Fruit fly (Drosophila melanogaster): ENCODE results near the gene AspRS-m.

Gene AspRS-m

DNA sequence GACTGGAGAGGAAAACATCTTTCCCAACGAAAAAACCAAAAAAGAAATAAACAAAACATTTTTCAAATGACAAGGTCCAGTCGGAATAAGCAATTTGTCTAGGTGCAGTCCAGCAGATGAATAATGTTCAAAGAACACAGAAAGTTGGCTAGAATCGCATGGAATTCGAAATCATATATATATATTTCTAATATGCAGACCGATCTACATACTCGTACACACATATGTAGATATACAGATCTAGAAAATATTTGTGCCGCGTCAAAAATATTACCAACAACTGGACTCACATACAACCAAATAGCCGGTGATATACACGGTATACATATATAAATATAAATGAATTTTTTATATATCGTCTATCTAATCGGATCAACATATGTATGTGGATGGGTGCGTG, 12.8 kb downstream of the AspRS-m start:
- TF ChIP-seq insv (optimal IDR thresholded peaks at IDR 0.05) (no peak), h (optimal IDR thresholded peaks at IDR 0.05) (no peak), ttk (optimal IDR thresholded peaks at IDR 0.05) (no peak), Myc (optimal IDR thresholded peaks at IDR 0.05) (no peak)

DNA sequence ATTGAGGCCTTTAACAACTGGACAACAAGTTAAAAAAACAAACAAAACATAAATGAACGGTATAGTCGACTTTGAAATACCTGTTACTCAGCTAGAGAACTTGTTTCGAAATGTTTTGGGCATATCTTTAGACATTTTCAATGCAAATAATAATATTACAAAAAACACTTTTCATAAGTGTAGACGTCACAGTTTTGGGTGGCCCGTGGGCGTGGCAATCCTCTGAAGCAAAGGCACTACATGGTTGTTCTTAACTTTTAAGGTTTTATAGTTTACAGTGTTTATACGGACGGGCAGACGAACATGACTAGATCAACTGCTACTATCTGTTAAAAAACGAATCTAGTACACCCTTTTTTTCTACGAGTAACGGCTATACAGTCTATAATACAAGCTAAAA, 15.6 kb downstream of the AspRS-m start:
- TF ChIP-seq h (optimal IDR thresholded peaks at IDR 0.05) (no peak), psq (optimal IDR thresholded peaks at IDR 0.05) (no peak), Myc (optimal IDR thresholded peaks at IDR 0.05) (no peak), insv (optimal IDR thresholded peaks at IDR 0.05) (no peak), Sin3A (optimal IDR thresholded peaks at IDR 0.05) (no peak), ttk (optimal IDR thresholded peaks at IDR 0.05) (no peak)

DNA sequence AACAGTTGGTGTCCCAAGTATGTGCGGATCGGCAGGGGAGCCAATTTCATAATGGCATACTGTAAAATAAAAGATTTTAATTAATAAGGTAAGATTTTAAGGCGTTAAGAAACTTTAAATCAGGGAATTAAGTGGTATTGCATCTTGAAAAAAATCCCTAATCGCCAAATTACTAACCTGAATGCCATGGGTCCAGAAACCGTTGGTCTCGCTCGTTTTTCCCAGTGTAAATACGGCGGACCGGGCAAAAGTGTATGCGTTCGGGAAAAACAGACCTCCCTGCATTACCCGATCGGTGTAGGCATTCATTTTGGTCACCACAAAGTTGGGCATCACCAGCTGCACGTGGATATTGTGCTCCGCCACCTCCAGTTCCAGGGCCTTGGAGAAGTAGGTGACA, 16.5 kb downstream of the AspRS-m start:
- TF ChIP-seq insv (optimal IDR thresholded peaks at IDR 0.05) (no peak), ttk (optimal IDR thresholded peaks at IDR 0.05) (no peak), h (optimal IDR thresholded peaks at IDR 0.05) (no peak), psq (optimal IDR thresholded peaks at IDR 0.05) (no peak), Sin3A (optimal IDR thresholded peaks at IDR 0.05) (no peak), Myc (optimal IDR thresholded peaks at IDR 0.05) (no peak)

DNA sequence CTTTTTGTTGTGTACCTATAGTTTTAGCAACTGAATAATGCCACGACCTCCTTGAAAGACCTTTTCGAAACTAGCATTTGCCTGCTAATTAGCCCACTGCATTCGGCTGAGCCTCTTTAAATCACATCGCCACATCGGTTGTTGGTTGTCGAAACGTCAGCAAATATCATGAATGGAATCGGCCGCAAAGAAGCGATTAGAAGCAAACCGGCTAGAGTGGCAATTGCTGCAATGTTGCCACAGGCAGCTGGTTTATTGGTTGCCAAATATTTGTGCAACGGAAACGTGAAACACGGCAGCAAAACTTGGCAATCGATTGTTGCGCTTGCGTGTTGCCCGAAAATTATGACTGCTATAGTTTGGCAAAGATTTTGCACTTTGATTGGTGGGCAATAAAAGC, 18.3 kb downstream of the AspRS-m start:
- TF ChIP-seq ttk (optimal IDR thresholded peaks at IDR 0.05) (no peak), Sin3A (optimal IDR thresholded peaks at IDR 0.05) (no peak), Myc (optimal IDR thresholded peaks at IDR 0.05) (no peak), h (optimal IDR thresholded peaks at IDR 0.05) (no peak), psq (optimal IDR thresholded peaks at IDR 0.05) (no peak), insv (optimal IDR thresholded peaks at IDR 0.05) (no peak)

DNA sequence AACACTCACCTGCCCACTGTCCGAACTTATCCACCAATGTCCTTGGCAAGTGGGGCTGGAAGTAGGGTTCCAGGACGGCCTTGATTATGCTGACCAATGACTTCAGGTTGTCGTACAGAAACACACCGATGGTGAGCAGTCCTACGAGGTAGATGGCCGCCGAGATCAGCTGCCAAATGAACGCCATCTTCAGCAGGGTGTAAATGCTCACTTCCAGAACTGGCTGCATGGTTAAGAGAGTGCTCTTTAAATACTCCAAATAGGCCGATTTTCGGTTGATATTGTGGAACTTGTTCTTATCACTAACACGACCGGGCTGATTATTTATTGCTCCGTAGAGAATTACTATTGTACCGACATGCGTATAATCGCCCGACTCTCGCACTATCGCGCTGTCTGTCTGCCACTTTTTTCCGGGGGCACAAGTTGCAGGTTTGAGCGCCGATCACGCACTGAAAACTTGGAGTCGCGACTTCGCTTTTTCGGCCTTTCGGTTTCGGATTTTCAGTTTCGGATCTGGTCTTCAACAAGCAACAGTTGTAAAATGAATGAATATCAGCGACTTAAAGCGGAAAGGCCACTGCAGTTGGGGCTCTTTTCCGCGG, 20.0 kb downstream of the AspRS-m start:
- TF ChIP-seq Sin3A (optimal IDR thresholded peaks at IDR 0.05) (no peak), psq (optimal IDR thresholded peaks at IDR 0.05) (no peak), Myc (optimal IDR thresholded peaks at IDR 0.05) (no peak), insv (optimal IDR thresholded peaks at IDR 0.05) (no peak), ttk (optimal IDR thresholded peaks at IDR 0.05) (no peak), h (optimal IDR thresholded peaks at IDR 0.05) (no peak)

DNA sequence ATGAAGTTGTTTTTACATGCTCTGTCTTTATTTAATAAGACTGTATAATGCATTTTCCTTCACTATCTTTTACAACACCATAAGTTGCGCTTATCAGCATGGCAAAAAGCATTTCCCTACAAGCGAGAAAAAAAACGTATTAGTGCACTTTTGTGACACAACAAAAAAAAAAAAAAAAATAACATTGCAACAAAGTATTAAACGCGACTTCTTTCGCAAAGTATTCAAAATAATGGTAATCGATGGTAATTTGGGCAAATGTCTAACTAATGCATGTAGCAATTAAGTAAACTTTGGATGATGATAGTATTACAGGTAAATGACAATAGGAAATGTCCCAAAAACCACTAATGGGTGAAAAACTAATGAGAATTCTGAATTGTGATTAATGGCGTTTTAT, 21.1 kb downstream of the AspRS-m start:
- TF ChIP-seq h (optimal IDR thresholded peaks at IDR 0.05) (no peak), Myc (optimal IDR thresholded peaks at IDR 0.05) (no peak)

DNA sequence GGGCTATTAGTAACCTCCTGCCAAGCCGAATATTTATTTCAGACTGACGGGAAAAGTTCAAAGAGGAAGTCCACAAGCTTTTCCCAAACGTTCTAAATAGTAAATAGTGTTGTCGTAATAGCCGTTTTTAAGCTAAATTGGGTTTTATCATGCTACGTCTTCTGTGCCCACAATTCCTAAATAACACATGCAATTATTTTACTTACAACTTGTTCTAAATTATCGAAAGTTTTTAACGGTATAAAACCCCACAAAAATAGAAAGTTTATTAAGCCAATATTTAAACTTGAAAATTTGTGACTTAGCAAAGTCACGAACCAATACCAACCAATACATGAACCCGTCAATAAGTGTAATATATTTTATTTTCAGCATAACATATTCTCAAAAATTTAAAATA, 21.8 kb downstream of the AspRS-m start, which contains the start of gene CG13284:
Gene CG13284, minus strand, starts transcription at position 47 of the 400 bp plus-strand sequence.
- TF ChIP-seq Sin3A (optimal IDR thresholded peaks at IDR 0.05): no peak
- TF ChIP-seq ttk (optimal IDR thresholded peaks at IDR 0.05): no peak
- TF ChIP-seq psq (optimal IDR thresholded peaks at IDR 0.05): no peak
- TF ChIP-seq h (optimal IDR thresholded peaks at IDR 0.05): no peak
- TF ChIP-seq insv (optimal IDR thresholded peaks at IDR 0.05): no peak

DNA sequence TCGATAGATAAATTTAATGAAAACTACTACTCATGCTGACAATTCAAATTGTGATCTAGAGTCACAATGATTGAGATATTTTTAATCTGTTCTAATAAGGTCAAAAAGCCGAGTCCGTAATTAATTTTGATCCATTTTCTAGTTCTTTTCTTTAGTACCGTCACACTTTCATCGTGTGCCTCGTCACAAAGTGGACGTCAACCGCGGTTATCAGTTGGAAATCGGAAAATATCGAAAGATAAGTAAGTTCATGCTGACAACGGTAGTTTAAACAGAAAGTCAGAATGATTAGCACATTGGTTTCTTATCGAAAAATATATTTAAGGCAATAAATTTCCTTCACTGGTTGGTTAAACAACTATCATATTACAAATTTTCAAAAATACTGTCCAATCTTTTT, 23.6 kb downstream of the AspRS-m start:
- TF ChIP-seq insv (optimal IDR thresholded peaks at IDR 0.05) (no peak), h (optimal IDR thresholded peaks at IDR 0.05) (no peak), ttk (optimal IDR thresholded peaks at IDR 0.05) (no peak), Sin3A (optimal IDR thresholded peaks at IDR 0.05) (no peak), Myc (optimal IDR thresholded peaks at IDR 0.05) (no peak), psq (optimal IDR thresholded peaks at IDR 0.05) (no peak)

DNA sequence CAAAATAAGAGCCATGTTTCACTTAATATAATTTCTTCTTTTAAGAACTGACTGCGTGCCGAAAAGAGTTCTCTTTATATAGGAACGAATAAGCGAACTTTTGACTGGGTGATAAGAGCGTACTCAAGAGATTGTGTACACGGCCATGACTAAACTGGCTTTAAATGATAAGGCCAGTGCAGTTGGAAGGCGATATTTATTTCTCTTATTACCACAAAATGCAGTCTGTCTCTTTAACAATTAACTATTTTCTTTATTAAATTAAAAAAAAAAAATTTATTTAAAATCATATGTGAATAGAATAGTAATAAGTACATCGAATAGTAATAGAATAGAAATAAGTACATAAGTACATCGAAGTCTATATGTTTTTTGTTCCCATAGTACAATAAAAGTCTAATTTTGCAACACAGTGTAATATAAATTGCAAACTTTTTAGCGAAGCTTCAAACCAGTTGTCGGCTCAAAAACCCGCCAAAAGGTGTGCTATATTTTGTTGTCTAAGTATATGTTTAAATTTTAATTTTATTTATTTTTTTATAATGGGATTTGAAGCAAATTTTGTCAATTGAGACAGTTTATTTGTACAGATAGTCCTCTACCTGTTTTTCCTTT, 25.5 kb downstream of the AspRS-m start, which contains the start of gene CG31810:
Gene CG31810, minus strand, starts transcription at position 51 of the 615 bp plus-strand sequence.
- TF ChIP-seq Sin3A (optimal IDR thresholded peaks at IDR 0.05) (no peak), h (optimal IDR thresholded peaks at IDR 0.05) (no peak), ttk (optimal IDR thresholded peaks at IDR 0.05) (no peak), insv (optimal IDR thresholded peaks at IDR 0.05) (no peak), Myc (optimal IDR thresholded peaks at IDR 0.05) (no peak), psq (optimal IDR thresholded peaks at IDR 0.05) (no peak)

DNA sequence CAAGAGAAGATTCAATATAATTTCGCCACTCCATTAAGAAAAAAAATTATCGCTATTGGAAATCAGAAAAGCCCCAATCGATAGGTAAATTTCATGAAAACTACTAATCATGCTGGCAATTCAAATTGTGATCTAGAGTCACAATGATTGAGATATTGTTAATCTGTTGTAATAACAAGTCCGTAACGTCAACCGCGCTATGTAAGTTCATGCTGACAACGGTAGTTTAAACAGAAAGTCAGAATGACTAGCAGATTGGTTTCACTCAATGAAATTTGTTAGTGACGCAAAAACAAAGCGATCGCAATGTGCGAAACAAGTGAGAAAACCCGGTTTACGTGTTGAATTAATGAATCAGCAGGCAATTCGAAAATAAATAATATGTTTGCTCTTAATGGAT, 30.3 kb downstream of the AspRS-m start:
- TF ChIP-seq h (optimal IDR thresholded peaks at IDR 0.05) (no peak), Sin3A (optimal IDR thresholded peaks at IDR 0.05) (no peak), ttk (optimal IDR thresholded peaks at IDR 0.05) (no peak), psq (optimal IDR thresholded peaks at IDR 0.05) (no peak), Myc (optimal IDR thresholded peaks at IDR 0.05) (no peak), insv (optimal IDR thresholded peaks at IDR 0.05) (no peak)

DNA sequence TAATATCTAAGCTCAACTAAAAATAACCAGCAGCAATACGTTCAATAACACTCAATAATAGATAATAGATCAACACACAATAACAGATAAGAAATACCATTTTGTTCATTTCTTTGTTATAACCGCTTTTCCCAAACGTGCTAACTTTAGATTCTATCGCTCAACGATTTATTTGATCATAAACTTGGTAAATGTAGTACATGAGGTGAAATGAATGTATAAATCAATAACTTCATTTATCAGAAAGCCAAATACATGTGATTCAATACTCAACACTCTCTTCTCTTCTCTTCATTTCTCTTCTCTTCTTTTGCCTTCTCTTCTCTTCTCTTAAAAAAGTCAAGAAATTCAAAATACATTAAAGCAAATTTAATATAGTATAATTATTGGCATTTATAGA, 30.8 kb downstream of the AspRS-m start:
- TF ChIP-seq Myc (optimal IDR thresholded peaks at IDR 0.05) (no peak), Sin3A (optimal IDR thresholded peaks at IDR 0.05) (no peak), h (optimal IDR thresholded peaks at IDR 0.05) (no peak), insv (optimal IDR thresholded peaks at IDR 0.05) (no peak), ttk (optimal IDR thresholded peaks at IDR 0.05) (no peak), psq (optimal IDR thresholded peaks at IDR 0.05) (no peak)

DNA sequence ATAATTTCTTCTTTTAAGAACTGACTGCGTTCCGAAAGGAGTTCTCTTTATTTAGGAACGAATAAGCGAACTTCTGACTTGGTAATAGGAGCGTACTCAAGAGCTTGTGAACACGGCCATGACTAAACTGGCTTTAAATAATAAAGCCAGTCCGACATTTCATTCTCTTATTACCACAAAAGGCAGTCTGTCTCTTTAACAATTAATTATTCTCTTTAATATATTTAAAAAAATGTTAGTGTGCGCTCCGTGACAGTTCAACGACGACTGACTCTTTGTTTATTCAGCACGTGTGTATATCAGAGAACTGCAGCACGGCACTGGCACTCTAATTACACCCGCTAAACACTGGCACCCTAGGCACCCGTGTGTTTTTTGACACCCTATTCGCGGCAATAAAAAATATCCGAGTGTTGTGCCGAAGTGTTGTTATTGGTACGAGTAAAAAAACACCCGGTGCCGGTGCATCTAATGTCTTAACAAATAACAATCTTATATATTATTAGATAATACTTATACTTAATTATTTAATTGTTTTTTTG, 31.7 kb downstream of the AspRS-m start, which contains the start of gene CG31809:
Gene CG31809, minus strand, starts transcription at position 249 of the 542 bp plus-strand sequence.
- TF ChIP-seq ttk (optimal IDR thresholded peaks at IDR 0.05) (no peak), psq (optimal IDR thresholded peaks at IDR 0.05) (no peak), Sin3A (optimal IDR thresholded peaks at IDR 0.05) (no peak), Myc (optimal IDR thresholded peaks at IDR 0.05) (no peak), insv (optimal IDR thresholded peaks at IDR 0.05) (no peak), h (optimal IDR thresholded peaks at IDR 0.05) (no peak)

DNA sequence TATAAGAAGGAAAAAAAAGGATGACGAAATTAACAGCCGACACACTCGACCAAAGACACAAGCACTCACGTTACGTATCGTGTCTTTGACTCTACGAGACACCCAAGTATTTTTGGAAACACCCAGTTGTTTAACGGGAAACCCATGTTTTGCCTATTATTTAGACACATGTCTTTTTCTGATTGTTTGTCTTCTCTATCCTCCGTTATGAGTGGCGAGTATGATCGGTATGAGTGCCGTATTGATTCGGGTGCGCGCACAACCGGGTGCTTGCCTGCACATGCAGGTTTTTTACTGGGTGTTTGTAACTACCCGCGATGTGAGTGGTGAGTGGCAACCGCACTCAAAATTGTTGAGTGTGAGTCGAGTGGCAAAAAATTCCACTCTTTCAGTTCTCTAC, 32.2 kb downstream of the AspRS-m start:
- TF ChIP-seq psq (optimal IDR thresholded peaks at IDR 0.05) (no peak), Myc (optimal IDR thresholded peaks at IDR 0.05) (no peak), ttk (optimal IDR thresholded peaks at IDR 0.05) (no peak), h (optimal IDR thresholded peaks at IDR 0.05) (no peak), insv (optimal IDR thresholded peaks at IDR 0.05) (no peak), Sin3A (optimal IDR thresholded peaks at IDR 0.05) (no peak)
